Worm (Caenorhabditis elegans) whole organism, mixed stage, embryonic: ENCODE results near the gene ptr-13.

ENCODE experiments used
- M03D4.4 ChIP-seq: sonication (generic microtip); optimal IDR thresholded peaks from 2 replicates; lab custom pipeline; 2017; ENCODE audit warnings: mild to moderate bottlenecking, missing genetic modification characterization, missing compliant biosample characterization
- bed-3 ChIP-seq: fragments of 200-800 bp; sonication (Bioruptor generic); optimal IDR thresholded peaks from 3 replicates; lab custom pipeline; 2018; ENCODE audit warnings: mild to moderate bottlenecking, missing genetic modification characterization, moderate library complexity, missing compliant biosample characterization
- ceh-39 ChIP-seq: fragments of 150-350 bp; optimal IDR thresholded peaks from 2 replicates; lab custom pipeline; 2014; ENCODE audit warnings: missing biosample characterization, missing genetic modification characterization
- ceh-43 ChIP-seq: fragments of 200-800 bp; sonication (Bioruptor generic); optimal IDR thresholded peaks from 2 replicates; lab custom pipeline; 2018; ENCODE audit warnings: mild to moderate bottlenecking, missing genetic modification characterization, moderate library complexity, missing compliant biosample characterization
- ces-1 ChIP-seq: fragments of 150-350 bp; optimal IDR thresholded peaks from 2 replicates; lab custom pipeline; 2014; ENCODE audit warnings: missing biosample characterization, missing genetic modification reagents, missing genetic modification characterization
- cnd-1 ChIP-seq: fragments of 200-800 bp; sonication (Bioruptor generic); optimal IDR thresholded peaks from 2 replicates; lab custom pipeline; 2018; ENCODE audit warnings: mild to moderate bottlenecking, missing genetic modification characterization, missing compliant biosample characterization
- drap-1 ChIP-seq: fragments of 200-800 bp; sonication (Bioruptor generic); optimal IDR thresholded peaks from 3 replicates; lab custom pipeline; 2018; ENCODE audit warnings: mild to moderate bottlenecking, missing genetic modification characterization, missing compliant biosample characterization
- elt-1 ChIP-seq: sonication (generic microtip); optimal IDR thresholded peaks from 2 replicates; lab custom pipeline; 2017; ENCODE audit warnings: missing genetic modification characterization, mild to moderate bottlenecking, missing compliant biosample characterization, antibody characterized with exemption, moderate library complexity, borderline replicate concordance; ENCODE audit not compliant: insufficient read depth
- elt-3 ChIP-seq: fragments of 150-350 bp; optimal IDR thresholded peaks from 2 replicates; lab custom pipeline; 2014; ENCODE audit warnings: missing biosample characterization, missing genetic modification characterization
- flh-1 ChIP-seq: fragments of 200-800 bp; sonication (Bioruptor generic); optimal IDR thresholded peaks from 2 replicates; lab custom pipeline; 2018; ENCODE audit warnings: mild to moderate bottlenecking, missing genetic modification characterization, moderate library complexity, missing compliant biosample characterization
- ham-2 ChIP-seq: fragments of 200-800 bp; sonication (Bioruptor generic); optimal IDR thresholded peaks from 2 replicates; lab custom pipeline; 2018; ENCODE audit warnings: mild to moderate bottlenecking, missing genetic modification characterization, missing compliant biosample characterization
- hlh-1 ChIP-seq: fragments of 150-350 bp; optimal IDR thresholded peaks from 2 replicates; lab custom pipeline; 2014; ENCODE audit warnings: missing biosample characterization, missing genetic modification reagents, missing genetic modification characterization
- lin-13 ChIP-seq: fragments of 150-350 bp; optimal IDR thresholded peaks from 2 replicates; lab custom pipeline; 2014; ENCODE audit warnings: missing biosample characterization, missing genetic modification characterization
- lin-32 ChIP-seq: fragments of 200-800 bp; sonication (Bioruptor generic); optimal IDR thresholded peaks from 2 replicates; lab custom pipeline; 2018; ENCODE audit warnings: mild to moderate bottlenecking, missing genetic modification characterization, missing compliant biosample characterization
- lsy-2 ChIP-seq: fragments of 150-350 bp; optimal IDR thresholded peaks from 2 replicates; lab custom pipeline; 2014; ENCODE audit warnings: missing biosample characterization, missing genetic modification characterization
- mep-1 ChIP-seq: fragments of 150-350 bp; optimal IDR thresholded peaks from 2 replicates; lab custom pipeline; 2017; ENCODE audit warnings: missing biosample characterization, missing genetic modification reagents, missing genetic modification characterization, inconsistent platforms
- mls-2 ChIP-seq: sonication (generic microtip); optimal IDR thresholded peaks from 2 replicates; lab custom pipeline; 2016; ENCODE audit warnings: mild to moderate bottlenecking, missing genetic modification characterization, moderate library complexity, missing compliant biosample characterization
- nhr-12 ChIP-seq: fragments of 150-350 bp; optimal IDR thresholded peaks from 2 replicates; lab custom pipeline; 2014; ENCODE audit warnings: missing biosample characterization, missing genetic modification characterization
- pha-4 ChIP-seq: fragments of 150-350 bp; optimal IDR thresholded peaks from 2 replicates; lab custom pipeline; 2018; ENCODE audit warnings: missing biosample characterization, missing genetic modification reagents, missing genetic modification characterization
- sem-2 ChIP-seq: fragments of 200-800 bp; sonication (Bioruptor generic); optimal IDR thresholded peaks from 2 replicates; lab custom pipeline; 2018; ENCODE audit warnings: mild to moderate bottlenecking, missing genetic modification characterization, missing compliant biosample characterization
- snpc-4 ChIP-seq: fragments of 150-350 bp; optimal IDR thresholded peaks from 2 replicates; lab custom pipeline; 2014; ENCODE audit warnings: missing biosample characterization, missing genetic modification characterization
- sptf-1 ChIP-seq: sonication (generic microtip); optimal IDR thresholded peaks from 2 replicates; lab custom pipeline; 2017; ENCODE audit warnings: mild to moderate bottlenecking, missing genetic modification characterization, moderate library complexity, missing compliant biosample characterization
- tbx-8 ChIP-seq: fragments of 200-800 bp; sonication (Bioruptor generic); optimal IDR thresholded peaks from 2 replicates; lab custom pipeline; 2018; ENCODE audit warnings: mild to moderate bottlenecking, missing genetic modification characterization, moderate library complexity, missing compliant biosample characterization
- unc-120 ChIP-seq: sonication (generic microtip); optimal IDR thresholded peaks from 2 replicates; lab custom pipeline; 2017; ENCODE audit warnings: missing genetic modification characterization, missing compliant biosample characterization; ENCODE audit not compliant: poor library complexity, severe bottlenecking
- unc-39 ChIP-seq: fragments of 150-350 bp; optimal IDR thresholded peaks from 2 replicates; lab custom pipeline; 2014; ENCODE audit warnings: missing biosample characterization, missing genetic modification characterization
- unc-62 ChIP-seq: fragments of 150-350 bp; optimal IDR thresholded peaks from 2 replicates; lab custom pipeline; 2014; ENCODE audit warnings: missing biosample characterization, missing genetic modification reagents, missing genetic modification characterization
- zip-8 ChIP-seq: fragments of 150-350 bp; optimal IDR thresholded peaks from 2 replicates; lab custom pipeline; 2014; ENCODE audit warnings: missing biosample characterization, missing genetic modification characterization
- ztf-11 ChIP-seq: fragments of 150-350 bp; optimal IDR thresholded peaks from 2 replicates; lab custom pipeline; 2014; ENCODE audit warnings: missing biosample characterization, missing genetic modification characterization

Gene ptr-13

DNA sequence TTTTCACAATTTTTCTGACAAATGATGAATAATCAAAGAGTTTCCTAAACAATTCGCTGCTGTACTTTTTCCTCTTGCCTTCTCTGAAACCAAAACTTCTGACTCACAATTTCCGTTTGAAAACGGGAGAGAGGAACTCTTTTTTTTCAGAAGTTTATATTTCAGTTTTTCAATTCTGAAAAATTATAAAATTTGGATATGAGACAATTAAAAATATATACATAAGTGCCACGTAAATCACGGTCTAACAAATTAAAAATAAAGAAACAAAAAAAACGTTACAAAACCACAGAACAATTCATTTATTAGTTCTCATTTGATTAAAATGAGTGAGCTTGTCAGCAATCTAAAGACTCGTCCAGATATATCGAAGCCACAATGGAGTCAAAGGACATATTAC lies 23.4 kb upstream of the ptr-13 start, which contains the start of gene sfxn-1.2:
Gene sfxn-1.2, plus strand, starts transcription at position 301 of the 400 bp plus-strand sequence.
- TF ChIP-seq mep-1 (tag; lab: Kevin White, UChicago): no peak
- no peak for TF ChIP-seq sem-2 (GFP tag; lab: Kevin White, UChicago)
- no peak for TF ChIP-seq ceh-39 (tag; lab: Kevin White, UChicago)
- TF ChIP-seq drap-1 (GFP tag; lab: Kevin White, UChicago): no peak
- no peak for TF ChIP-seq lsy-2 (tag; lab: Kevin White, UChicago)
- TF ChIP-seq pha-4: no peak
- no peak for TF ChIP-seq bed-3
- TF ChIP-seq lin-13 (tag; lab: Kevin White, UChicago): no peak
- TF ChIP-seq mls-2 (tag; lab: Kevin White, UChicago): no peak
- no peak for TF ChIP-seq sptf-1 (tag; lab: Kevin White, UChicago)
- no peak for TF ChIP-seq ztf-11 (tag; lab: Kevin White, UChicago)
- no peak for TF ChIP-seq elt-1
- TF ChIP-seq elt-3 (tag; lab: Kevin White, UChicago): no peak
- no peak for TF ChIP-seq unc-120
- no peak for TF ChIP-seq zip-8 (tag; lab: Kevin White, UChicago)
- TF ChIP-seq unc-39 (tag; lab: Kevin White, UChicago): no peak
- TF ChIP-seq ham-2: no peak
- TF ChIP-seq, all 35 proteins: peak for 0

ce11 chrII:11184757-11185341 lies 22.6 kb upstream of the ptr-13 start, which contains the start of gene lir-3:
Gene lir-3, minus strand, starts transcription at chrII:11184807.
- TF ChIP-seq M03D4.4 (tag; lab: Kevin White, UChicago) (no peak), ham-2 (peak; percentile 48), ces-1 (peak; percentile 15), hlh-1 (tag; lab: Kevin White, UChicago) (peak; percentile 48), drap-1 (GFP tag; lab: Kevin White, UChicago) (peak; percentile 21), cnd-1 (peak; percentile 19), unc-120 (peak; percentile 11), lin-32 (GFP tag; lab: Kevin White, UChicago) (peak; percentile 34), mls-2 (tag; lab: Kevin White, UChicago) (peak; percentile 21), tbx-8 (no peak), zip-8 (tag; lab: Kevin White, UChicago) (no peak), mep-1 (tag; lab: Kevin White, UChicago) (peak; percentile 0), ceh-43 (GFP tag; lab: Kevin White, UChicago) (no peak)
- TF ChIP-seq, all 35 proteins: peak for 9

- TF ChIP-seq unc-62 (GFP tag; lab: Kevin White, UChicago) (no peak), tbx-8 (no peak), drap-1 (GFP tag; lab: Kevin White, UChicago) (no peak), ztf-11 (tag; lab: Kevin White, UChicago) (no peak), sem-2 (GFP tag; lab: Kevin White, UChicago) (no peak), flh-1 (GFP tag; lab: Kevin White, UChicago) (no peak), snpc-4 (tag; lab: Kevin White, UChicago) (no peak), lin-32 (GFP tag; lab: Kevin White, UChicago) (no peak)
These were observed 19.0 kb upstream of the ptr-13 start, which contains the start of gene bigr-1 for ce11 chrII:11181250-11181704. Gene bigr-1, plus strand, starts transcription at chrII:11181654.

DNA sequence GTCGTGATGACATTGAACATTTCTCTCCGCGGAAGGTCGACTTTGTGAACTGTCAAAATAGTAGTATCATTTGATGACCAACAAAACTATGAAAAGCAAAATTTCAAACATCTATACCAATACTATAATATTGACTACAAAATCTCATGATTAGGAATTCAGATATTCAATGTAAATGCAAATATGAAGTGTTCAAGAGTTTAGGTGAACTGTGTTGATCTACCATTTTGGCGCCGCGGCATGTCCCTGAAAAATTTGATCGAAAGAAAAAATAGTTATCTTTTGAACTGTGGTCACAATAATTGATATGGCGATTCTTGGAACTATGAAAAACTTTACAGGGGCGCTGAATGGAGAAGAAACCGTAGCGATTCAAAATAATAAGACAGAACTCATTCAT lies 16.5 kb upstream of the ptr-13 start:
- TF ChIP-seq ham-2 (no peak), sptf-1 (tag; lab: Kevin White, UChicago) (no peak), nhr-12 (tag; lab: Kevin White, UChicago) (no peak)

DNA sequence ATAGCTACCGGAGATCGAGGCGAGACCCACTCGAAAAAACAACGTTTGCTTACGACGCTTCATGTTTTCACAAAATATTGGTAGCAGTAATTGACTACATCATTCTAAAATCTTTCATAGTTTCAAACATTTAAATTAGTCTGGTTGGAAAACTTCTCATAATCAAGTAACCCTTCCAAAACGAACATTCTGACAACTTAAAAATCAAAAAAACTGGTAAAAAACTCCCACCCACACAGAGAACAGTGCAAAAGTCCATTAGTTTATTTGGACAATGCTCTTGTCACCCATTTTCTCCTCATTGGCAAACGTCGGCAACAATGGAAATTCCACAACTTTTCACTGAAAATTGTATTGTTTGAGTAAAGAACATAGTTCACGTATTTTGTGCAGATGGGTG lies 15.1 kb upstream of the ptr-13 start, which contains the start of gene F37H8.6:
Gene F37H8.6, minus strand, starts transcription at position 101 of the 400 bp plus-strand sequence.
- TF ChIP-seq mls-2 (tag; lab: Kevin White, UChicago): no peak
- no peak for TF ChIP-seq bed-3
- no peak for TF ChIP-seq lin-32 (GFP tag; lab: Kevin White, UChicago)
- TF ChIP-seq tbx-8: no peak
- no peak for TF ChIP-seq sptf-1 (tag; lab: Kevin White, UChicago)
- no peak for TF ChIP-seq M03D4.4 (tag; lab: Kevin White, UChicago)
- TF ChIP-seq, all 35 proteins: peak for 0
